Fruit fly (Drosophila melanogaster) whole organism, embryonic: ENCODE data around the gene SmD1.

ENCODE experiments used
- B-H1 ChIP-seq: fragments of 200-800 bp; sonication (Bioruptor generic); IDR thresholded peaks from 3 replicates; pipeline ENCODE4 v1.3.6; 2022; ENCODE audit warnings: missing biosample characterization, missing genetic modification characterization
- Bdp1 ChIP-seq: fragments of 200-800 bp; sonication (Bioruptor generic); optimal IDR thresholded peaks from 3 replicates; lab custom pipeline; 2016; ENCODE audit warnings: missing biosample characterization, missing genetic modification characterization
- BtbVII ChIP-seq: fragments of 200-800 bp; sonication (Bioruptor generic); optimal IDR thresholded peaks from 3 replicates; lab custom pipeline; 2017; ENCODE audit warnings: missing biosample characterization, mild to moderate bottlenecking, missing genetic modification characterization
- CG10462 ChIP-seq: fragments of 200-800 bp; sonication (Bioruptor generic); optimal IDR thresholded peaks from 2 replicates; lab custom pipeline; 2016; ENCODE audit warnings: missing biosample characterization, missing genetic modification characterization
- CG10979 ChIP-seq: fragments of 200-800 bp; sonication (Bioruptor generic); optimal IDR thresholded peaks from 2 replicates; lab custom pipeline; 2018; ENCODE audit warnings: missing biosample characterization, mild to moderate bottlenecking, missing genetic modification characterization, moderate library complexity
- CG11247 ChIP-seq: fragments of 200-800 bp; sonication (Bioruptor generic); IDR thresholded peaks from 2 replicates; pipeline ENCODE4 v1.3.6; 2022; ENCODE audit warnings: missing biosample characterization, missing genetic modification characterization
- CG12071 ChIP-seq: fragments of 200-800 bp; sonication (Bioruptor generic); optimal IDR thresholded peaks from 3 replicates; lab custom pipeline; 2018; ENCODE audit warnings: missing biosample characterization, mild to moderate bottlenecking, missing genetic modification characterization
- CG12236 ChIP-seq: fragments of 200-800 bp; sonication (Bioruptor generic); optimal IDR thresholded peaks from 2 replicates; lab custom pipeline; 2016; ENCODE audit warnings: missing biosample characterization, missing genetic modification characterization
- CG12942 ChIP-seq: fragments of 200-800 bp; sonication (Bioruptor generic); optimal IDR thresholded peaks from 3 replicates; lab custom pipeline; 2016; ENCODE audit warnings: missing biosample characterization, missing genetic modification characterization
- CG13424 ChIP-seq: fragments of 200-800 bp; sonication (Bioruptor generic); optimal IDR thresholded peaks from 2 replicates; lab custom pipeline; 2019; ENCODE audit warnings: missing biosample characterization, mild to moderate bottlenecking, missing genetic modification characterization, moderate library complexity
- CG13775 ChIP-seq: fragments of 200-800 bp; sonication (Bioruptor generic); optimal IDR thresholded peaks from 3 replicates; lab custom pipeline; 2017; ENCODE audit warnings: missing biosample characterization, mild to moderate bottlenecking, missing genetic modification characterization
- CG14667 ChIP-seq: fragments of 200-800 bp; sonication (Bioruptor generic); IDR thresholded peaks from 2 replicates; pipeline ENCODE4 v1.3.6; 2022; ENCODE audit warnings: missing biosample characterization, missing genetic modification characterization
- CG15601 ChIP-seq: fragments of 200-800 bp; sonication (Bioruptor generic); optimal IDR thresholded peaks from 3 replicates; lab custom pipeline; 2019; ENCODE audit warnings: missing biosample characterization, mild to moderate bottlenecking, missing genetic modification characterization, moderate library complexity
- CG1602 ChIP-seq: fragments of 200-800 bp; sonication (Bioruptor generic); optimal IDR thresholded peaks from 3 replicates; lab custom pipeline; 2016; ENCODE audit warnings: missing biosample characterization, missing genetic modification characterization
- CG16815 ChIP-seq: fragments of 200-800 bp; sonication (Bioruptor generic); optimal IDR thresholded peaks from 3 replicates; lab custom pipeline; 2017; ENCODE audit warnings: missing biosample characterization, mild to moderate bottlenecking, missing genetic modification characterization
- CG16863 ChIP-seq: fragments of 200-800 bp; sonication (Bioruptor generic); optimal IDR thresholded peaks from 3 replicates; lab custom pipeline; 2016; ENCODE audit warnings: missing biosample characterization, missing genetic modification characterization
- CG17568 ChIP-seq: fragments of 200-800 bp; sonication (Bioruptor generic); optimal IDR thresholded peaks from 2 replicates; lab custom pipeline; 2018; ENCODE audit warnings: missing biosample characterization, mild to moderate bottlenecking, missing genetic modification characterization, moderate library complexity
- CG18599 ChIP-seq: fragments of 200-800 bp; sonication (Bioruptor generic); optimal IDR thresholded peaks from 3 replicates; lab custom pipeline; 2017; ENCODE audit warnings: missing biosample characterization, missing genetic modification characterization, mild to moderate bottlenecking, moderate library complexity, missing genetic modification reagents
- CG30403 ChIP-seq: fragments of 200-800 bp; sonication (Bioruptor generic); optimal IDR thresholded peaks from 3 replicates; lab custom pipeline; 2016; ENCODE audit warnings: missing biosample characterization, missing genetic modification characterization
- CG4404 ChIP-seq: fragments of 200-800 bp; sonication (Bioruptor generic); IDR thresholded peaks from 2 replicates; pipeline ENCODE4 v1.3.6; 2022; ENCODE audit warnings: missing biosample characterization, missing genetic modification characterization
- CG4424 ChIP-seq: fragments of 200-800 bp; sonication (Bioruptor generic); optimal IDR thresholded peaks from 3 replicates; lab custom pipeline; 2016; ENCODE audit warnings: missing biosample characterization, missing genetic modification characterization
- CG4820 ChIP-seq: fragments of 200-800 bp; sonication (Bioruptor generic); optimal IDR thresholded peaks from 3 replicates; lab custom pipeline; 2016; ENCODE audit warnings: missing biosample characterization, missing genetic modification characterization
- CG5245 ChIP-seq: fragments of 200-800 bp; sonication (Bioruptor generic); optimal IDR thresholded peaks from 3 replicates; lab custom pipeline; 2016; ENCODE audit warnings: missing biosample characterization, missing genetic modification characterization
- CTCF ChIP-seq: fragments of 200-800 bp; sonication (Bioruptor generic); optimal IDR thresholded peaks from 2 replicates; lab custom pipeline; 2017; ENCODE audit warnings: missing biosample characterization, mild to moderate bottlenecking, missing genetic modification characterization, moderate library complexity
- Dbx ChIP-seq: fragments of 200-800 bp; sonication (Bioruptor generic); IDR thresholded peaks from 3 replicates; pipeline ENCODE4 v1.3.6; 2022; ENCODE audit warnings: missing biosample characterization, missing genetic modification characterization
- Doc2 ChIP-seq: fragments of 200-800 bp; sonication (Bioruptor generic); IDR thresholded peaks from 2 replicates; pipeline ENCODE4 v1.3.6; 2022; ENCODE audit warnings: missing biosample characterization, missing genetic modification characterization
- Elba2 ChIP-seq: fragments of 200-800 bp; sonication (Bioruptor generic); optimal IDR thresholded peaks from 3 replicates; lab custom pipeline; 2016; ENCODE audit warnings: missing biosample characterization, missing genetic modification characterization
- Lpt ChIP-seq: fragments of >200 bp; optimal IDR thresholded peaks from 2 replicates; lab custom pipeline; 2018; ENCODE audit warnings: missing biosample characterization, missing genetic modification characterization
- Mes4 ChIP-seq: fragments of 200-800 bp; sonication (Bioruptor generic); optimal IDR thresholded peaks from 2 replicates; lab custom pipeline; 2016; ENCODE audit warnings: missing biosample characterization, missing genetic modification characterization
- Ravus ChIP-seq: fragments of 200-800 bp; sonication (Bioruptor generic); IDR thresholded peaks from 2 replicates; pipeline ENCODE4 v1.3.6; 2022; ENCODE audit warnings: missing biosample characterization, missing genetic modification characterization
- Usf ChIP-seq: fragments of 200-800 bp; sonication (Bioruptor generic); optimal IDR thresholded peaks from 2 replicates; lab custom pipeline; 2017; ENCODE audit warnings: missing genotype, missing biosample characterization, missing genetic modification characterization
- al ChIP-seq: fragments of 200-800 bp; sonication (Bioruptor generic); IDR thresholded peaks from 2 replicates; pipeline ENCODE4 v1.3.6; 2022; ENCODE audit warnings: missing biosample characterization, missing genetic modification characterization
- ap ChIP-seq: fragments of 200-800 bp; sonication (Bioruptor generic); IDR thresholded peaks from 2 replicates; pipeline ENCODE4 v1.3.6; 2022; ENCODE audit warnings: missing biosample characterization, missing genetic modification characterization
- bigmax ChIP-seq: fragments of 200-800 bp; sonication (Bioruptor generic); optimal IDR thresholded peaks from 2 replicates; lab custom pipeline; 2018; ENCODE audit warnings: missing biosample characterization, mild to moderate bottlenecking, missing genetic modification characterization
- crol ChIP-seq: fragments of 200-800 bp; sonication (Bioruptor generic); IDR thresholded peaks from 2 replicates; pipeline ENCODE4 v1.3.6; 2022; ENCODE audit warnings: missing biosample characterization, missing genetic modification characterization
- dmrt11E ChIP-seq: fragments of 200-800 bp; sonication (Bioruptor generic); optimal IDR thresholded peaks from 3 replicates; lab custom pipeline; 2018; ENCODE audit warnings: missing biosample characterization, mild to moderate bottlenecking, missing genetic modification characterization, moderate library complexity
- esg ChIP-seq: fragments of 200-800 bp; sonication (Bioruptor generic); conservative IDR thresholded peaks from 2 replicates; pipeline ENCODE4 v1.3.6; 2022; ENCODE audit warnings: missing biosample characterization, missing genetic modification characterization
- gsb-n ChIP-seq: fragments of 200-800 bp; sonication (Bioruptor generic); optimal IDR thresholded peaks from 3 replicates; lab custom pipeline; 2018; ENCODE audit warnings: missing biosample characterization, mild to moderate bottlenecking, missing genetic modification characterization
- gt ChIP-seq: fragments of 200-800 bp; sonication (Bioruptor generic); IDR thresholded peaks from 2 replicates; pipeline ENCODE4 v1.3.6; 2022; ENCODE audit warnings: missing biosample characterization, missing genetic modification characterization
- hb ChIP-seq: fragments of 200-800 bp; sonication (Bioruptor generic); IDR thresholded peaks from 3 replicates; pipeline ENCODE4 v1.3.6; 2022; ENCODE audit warnings: missing biosample characterization, missing genetic modification characterization; ENCODE audit not compliant: partially characterized antibody
- inv ChIP-seq: fragments of 200-800 bp; sonication (Bioruptor generic); IDR thresholded peaks from 2 replicates; pipeline ENCODE4 v1.3.6; 2022; ENCODE audit warnings: missing biosample characterization, missing genetic modification characterization; ENCODE audit not compliant: partially characterized antibody
- knrl ChIP-seq: fragments of 200-800 bp; sonication (Bioruptor generic); IDR thresholded peaks from 3 replicates; pipeline ENCODE4 v1.3.6; 2022; ENCODE audit warnings: missing biosample characterization, missing genetic modification characterization; ENCODE audit not compliant: partially characterized antibody
- lmd ChIP-seq: fragments of 200-800 bp; sonication (Bioruptor generic); IDR thresholded peaks from 2 replicates; pipeline ENCODE4 v1.3.6; 2022; ENCODE audit warnings: missing biosample characterization, missing genetic modification characterization
- nau ChIP-seq: fragments of 200-800 bp; sonication (Bioruptor generic); optimal IDR thresholded peaks from 3 replicates; lab custom pipeline; 2017; ENCODE audit warnings: missing biosample characterization, mild to moderate bottlenecking, missing genetic modification characterization, missing genetic modification reagents
- pfk ChIP-seq: fragments of 200-800 bp; sonication (Bioruptor generic); optimal IDR thresholded peaks from 2 replicates; lab custom pipeline; 2018; ENCODE audit warnings: missing biosample characterization, mild to moderate bottlenecking, missing genetic modification characterization, moderate library complexity
- pita ChIP-seq: fragments of 200-800 bp; sonication (Bioruptor generic); optimal IDR thresholded peaks from 2 replicates; lab custom pipeline; 2017; ENCODE audit warnings: missing biosample characterization, mild to moderate bottlenecking, missing genetic modification characterization
- prd ChIP-seq, 3 experiments: fragments of >200 bp in 2 of 3; fragments of 200-800 bp in 1 of 3; sonication (Bioruptor generic) in 1 of 3; optimal IDR thresholded peaks in 2 of 3; IDR thresholded peaks in 1 of 3; 2 replicates in 2 of 3; 3 replicates in 1 of 3; pipeline versions ENCODE4 v1.3.6 to Lab custom; 2017 to 2022; ENCODE audit warnings: missing biosample characterization in 1 of 3, missing genetic modification characterization in 1 of 3
- pros ChIP-seq: fragments of 200-800 bp; sonication (Bioruptor generic); optimal IDR thresholded peaks from 3 replicates; lab custom pipeline; 2019; ENCODE audit warnings: missing biosample characterization, mild to moderate bottlenecking, missing genetic modification characterization, moderate library complexity
- so ChIP-seq: fragments of 200-800 bp; sonication (Bioruptor generic); IDR thresholded peaks from 3 replicates; pipeline ENCODE4 v1.3.6; 2022; ENCODE audit warnings: missing biosample characterization, missing genetic modification characterization
- tgo ChIP-seq: fragments of 200-800 bp; sonication (Bioruptor generic); IDR thresholded peaks from 3 replicates; pipeline ENCODE4 v1.3.6; 2022; ENCODE audit warnings: missing biosample characterization, missing genetic modification characterization
- vfl ChIP-seq: fragments of 200-800 bp; sonication (Bioruptor generic); optimal IDR thresholded peaks from 2 replicates; lab custom pipeline; 2016; ENCODE audit warnings: missing biosample characterization, missing genetic modification characterization
- yki ChIP-seq: fragments of >200 bp; optimal IDR thresholded peaks from 3 replicates; lab custom pipeline; 2018
- zf30C ChIP-seq: fragments of 200-800 bp; sonication (Bioruptor generic); optimal IDR thresholded peaks from 3 replicates; lab custom pipeline; 2018; ENCODE audit warnings: missing biosample characterization, mild to moderate bottlenecking, missing genetic modification characterization

The SmD1 gene

dm6 chr3L:12734550-12735012, at the start of gene SmD1, which contains the start of gene Ptp69D (continued):
- TF ChIP-seq CG18599 (no peak), Dbx (GFP tag; lab: Robert Waterston, UW) (no peak), CG11247 (GFP tag; lab: Robert Waterston, UW) (no peak), CG15601 (peak; percentile 3), pros (GFP tag; lab: Kevin White, UChicago) (no peak), ap (no peak), so (no peak), pita (no peak), gsb-n (tag; lab: Kevin White, UChicago) (no peak), CG1602 (GFP tag; lab: Kevin White, UChicago) (no peak), esg (GFP tag; lab: Robert Waterston, UW) (no peak), nau (GFP tag; lab: Kevin White, UChicago) (no peak), vfl (GFP tag; lab: Kevin White, UChicago) (no peak), inv (GFP tag; lab: Robert Waterston, UW) (peak; percentile 82), yki (lab: Kevin White, UChicago) (no peak), gt (GFP tag; lab: Robert Waterston, UW) (no peak), Ravus (GFP tag; lab: Robert Waterston, UW) (no peak), Usf (GFP tag; lab: Kevin White, UChicago) (no peak), CG10979 (tag; lab: Kevin White, UChicago) (no peak), B-H1 (GFP tag; lab: Robert Waterston, UW) (no peak), bigmax (peak; percentile 64), CG16863 (GFP tag; lab: Kevin White, UChicago) (no peak), CG4424 (GFP tag; lab: Kevin White, UChicago) (no peak), zf30C (GFP tag; lab: Kevin White, UChicago) (no peak), tgo (GFP tag; lab: Robert Waterston, UW) (no peak), al (no peak), CG12071 (GFP tag; lab: Kevin White, UChicago) (no peak), CG13424 (tag; lab: Kevin White, UChicago) (peak; percentile 23), CG4404 (no peak), Doc2 (no peak), CG30403 (GFP tag; lab: Kevin White, UChicago) (peak; percentile 3), Bdp1 (GFP tag; lab: Kevin White, UChicago) (no peak), crol (GFP tag; lab: Robert Waterston, UW) (no peak), CG5245 (GFP tag; lab: Kevin White, UChicago) (no peak), hb (GFP tag; lab: Robert Waterston, UW) (peak; percentile 73), Mes4 (no peak), pfk (peak; percentile 90), CG10462 (no peak), prd (optimal IDR thresholded peaks at IDR 0.05; lab: Kevin White, UChicago) (no peak), prd (GFP tag; IDR thresholded peaks at IDR 0.05; lab: Robert Waterston, UW) (no peak), knrl (peak; percentile 93), BtbVII (GFP tag; lab: Kevin White, UChicago) (no peak), CG17568 (GFP tag; lab: Kevin White, UChicago) (no peak), CG12942 (no peak), CG16815 (no peak), CG4820 (peak; percentile 14), Elba2 (GFP tag; lab: Kevin White, UChicago) (no peak), dmrt11E (peak; percentile 10), lmd (no peak), CG13775 (GFP tag; lab: Kevin White, UChicago) (no peak), CTCF (GFP tag; lab: Kevin White, UChicago) (no peak), CG14667 (GFP tag; lab: Robert Waterston, UW) (no peak; the same call in 1 of the 2 replicates), CG12236 (GFP tag; lab: Kevin White, UChicago) (no peak), Lpt (GFP tag; lab: Kevin White, UChicago) (no peak)
